Worm (Caenorhabditis elegans) whole organism, L1 larva: ENCODE results near the gene T04H1.12.

ENCODE experiments used
- blmp-1 ChIP-seq: fragments of 150-350 bp; optimal IDR thresholded peaks from 2 replicates; lab custom pipeline; 2014; ENCODE audit warnings: missing biosample characterization, missing genetic modification characterization
- dpl-1 ChIP-seq, 3 experiments: fragments of 150-350 bp in 2 of 3; sonication (generic microtip) in 1 of 3; optimal IDR thresholded peaks; 2 replicates each; lab custom pipeline; 2014 to 2017; ENCODE audit warnings: missing biosample characterization in 3 of 3, missing genetic modification characterization in 3 of 3, missing genetic modification reagents in 3 of 3
- elt-3 ChIP-seq, 6 experiments: fragments of 150-350 bp in 1 of 6; sonication (generic microtip); optimal IDR thresholded peaks; 2 replicates each; lab custom pipeline; 2017 to 2018; ENCODE audit warnings: missing biosample characterization in 6 of 6, missing genetic modification characterization in 6 of 6, inconsistent platforms in 1 of 6
- fkh-10 ChIP-seq: sonication (generic microtip); optimal IDR thresholded peaks from 2 replicates; lab custom pipeline; 2017; ENCODE audit warnings: missing biosample characterization, missing genetic modification reagents, missing genetic modification characterization
- fos-1 ChIP-seq: fragments of 150-350 bp; optimal IDR thresholded peaks from 2 replicates; lab custom pipeline; 2014; ENCODE audit warnings: missing biosample characterization, missing genetic modification characterization
- mdl-1 ChIP-seq, 2 experiments: fragments of 150-350 bp; optimal IDR thresholded peaks; 2 replicates each; lab custom pipeline; 2014 to 2017; ENCODE audit warnings: missing biosample characterization in 2 of 2, missing genetic modification characterization in 2 of 2, inconsistent platforms in 1 of 2
- mef-2 ChIP-seq: fragments of 150-350 bp; optimal IDR thresholded peaks from 2 replicates; lab custom pipeline; 2014; ENCODE audit warnings: missing biosample characterization, missing genetic modification characterization
- nhr-237 ChIP-seq: fragments of 150-350 bp; optimal IDR thresholded peaks from 2 replicates; lab custom pipeline; 2014; ENCODE audit warnings: missing biosample characterization, missing genetic modification characterization
- snu-23 ChIP-seq: sonication (generic microtip); optimal IDR thresholded peaks from 2 replicates; lab custom pipeline; 2016; ENCODE audit warnings: missing genetic modification characterization, missing compliant biosample characterization
- unc-30 ChIP-seq: sonication (generic microtip); optimal IDR thresholded peaks from 2 replicates; lab custom pipeline; 2017; ENCODE audit warnings: missing biosample characterization, missing genetic modification characterization
- ztf-4 ChIP-seq: fragments of 150-350 bp; optimal IDR thresholded peaks from 2 replicates; lab custom pipeline; 2014; ENCODE audit warnings: missing biosample characterization, missing genetic modification characterization

- TF ChIP-seq nhr-237 (tag; lab: Kevin White, UChicago), result no peak
- TF ChIP-seq unc-30 (tag; lab: Kevin White, UChicago), result no peak
- TF ChIP-seq snu-23 (GFP tag; lab: Kevin White, UChicago), result no peak
- no peak for TF ChIP-seq ztf-4
- no peak for TF ChIP-seq mef-2 (tag; lab: Kevin White, UChicago)
- no peak for TF ChIP-seq blmp-1
- no peak for TF ChIP-seq dpl-1 (GFP tag; optimal IDR thresholded peaks at IDR 0.05; lab: Kevin White, UChicago)
- no peak for TF ChIP-seq mdl-1 (tag; optimal IDR thresholded peaks at IDR 0.05; lab: Kevin White, UChicago)
- no peak for TF ChIP-seq fos-1 (tag; lab: Kevin White, UChicago)
- no peak for TF ChIP-seq fkh-10 (GFP tag; lab: Kevin White, UChicago)
- no peak for TF ChIP-seq elt-3 (tag; optimal IDR thresholded peaks at IDR 0.05; lab: Kevin White, UChicago)
These were observed 955 bp downstream of the T04H1.12 start, which contains the start of gene ugt-55 for ce11 chrV:12256398-12256797.
